Fruit fly (Drosophila melanogaster) whole organism, wandering third instar larva: ENCODE data around the gene ninaA.
A peak's percentile ranks its signal among the peaks of the same experiment; 100 is the strongest.

Source experiments
- Abd-B ChIP-seq: fragments of >200 bp; optimal IDR thresholded peaks from 2 replicates; lab custom pipeline; 2017; ENCODE audit warnings: missing biosample characterization, missing genetic modification characterization
- CG32264 ChIP-seq: fragments of 200-800 bp; sonication (Bioruptor generic); optimal IDR thresholded peaks from 2 replicates; lab custom pipeline; 2016; ENCODE audit warnings: missing biosample characterization, missing genetic modification characterization
- CG9705 ChIP-seq: fragments of 200-800 bp; sonication (Bioruptor generic); optimal IDR thresholded peaks from 2 replicates; lab custom pipeline; 2018; ENCODE audit warnings: missing biosample characterization, mild to moderate bottlenecking, missing genetic modification characterization
- CrebA ChIP-seq: fragments of 200-800 bp; sonication (Bioruptor generic); optimal IDR thresholded peaks from 2 replicates; lab custom pipeline; 2016; ENCODE audit warnings: missing biosample characterization, mild to moderate bottlenecking, missing genetic modification characterization, borderline replicate concordance
- Dfd ChIP-seq: fragments of >200 bp; optimal IDR thresholded peaks from 2 replicates; lab custom pipeline; 2017; ENCODE audit warnings: missing biosample characterization, missing genetic modification characterization
- Dif ChIP-seq: fragments of 200-275, 200-300 bp; sonication (Bioruptor generic); optimal IDR thresholded peaks from 2 replicates; lab custom pipeline; 2018; ENCODE audit warnings: missing biosample characterization, missing genetic modification characterization; ENCODE audit not compliant: partially characterized antibody
- GATAd ChIP-seq: sonication (Bioruptor generic); optimal IDR thresholded peaks from 2 replicates; lab custom pipeline; 2016; ENCODE audit warnings: missing biosample characterization, missing genetic modification characterization
- HLH106 ChIP-seq: fragments of 200-800 bp; optimal IDR thresholded peaks from 3 replicates; lab custom pipeline; 2019; ENCODE audit warnings: missing biosample characterization, mild to moderate bottlenecking, missing genetic modification characterization, moderate library complexity
- Hnf4 ChIP-seq: fragments of 200-800 bp; sonication (Bioruptor generic); optimal IDR thresholded peaks from 2 replicates; lab custom pipeline; 2016; ENCODE audit warnings: missing biosample characterization, mild to moderate bottlenecking, missing genetic modification characterization
- Hr78 ChIP-seq: fragments of >200 bp; optimal IDR thresholded peaks from 2 replicates; lab custom pipeline; 2017; ENCODE audit warnings: missing biosample characterization, missing genetic modification characterization
- Hr83 ChIP-seq: fragments of 200-300 bp; sonication (Bioruptor generic); optimal IDR thresholded peaks from 2 replicates; lab custom pipeline; 2016; ENCODE audit warnings: missing biosample characterization, mild to moderate bottlenecking, missing genetic modification characterization, moderate library complexity; ENCODE audit not compliant: poor library complexity, severe bottlenecking
- Jra ChIP-seq: sonication (Bioruptor generic); optimal IDR thresholded peaks from 2 replicates; lab custom pipeline; 2016; ENCODE audit warnings: missing biosample characterization, missing genetic modification characterization
- Mio ChIP-seq: sonication (Bioruptor generic); optimal IDR thresholded peaks from 2 replicates; lab custom pipeline; 2016; ENCODE audit warnings: missing biosample characterization, missing genetic modification characterization
- Myc ChIP-seq: fragments of >200 bp; optimal IDR thresholded peaks from 2 replicates; lab custom pipeline; 2017
- N ChIP-seq: fragments of >200 bp; optimal IDR thresholded peaks from 2 replicates; lab custom pipeline; 2018; ENCODE audit warnings: missing biosample characterization, missing external identifiers, missing genetic modification characterization
- OdsH ChIP-seq: fragments of 200-800 bp; sonication (Bioruptor generic); optimal IDR thresholded peaks from 2 replicates; lab custom pipeline; 2016; ENCODE audit warnings: missing biosample characterization, mild to moderate bottlenecking, missing genetic modification characterization
- Rel ChIP-seq, 2 experiments: fragments of 200-800 bp; sonication (Bioruptor generic) in 1 of 2; optimal IDR thresholded peaks; 2 replicates in 1 of 2; 3 replicates in 1 of 2; lab custom pipeline; 2016 to 2019; ENCODE audit warnings: mild to moderate bottlenecking in 2 of 2, missing biosample characterization in 2 of 2, missing genetic modification characterization in 2 of 2, moderate library complexity in 1 of 2
- Sp1 ChIP-seq: fragments of 200-800 bp; sonication (Bioruptor generic); optimal IDR thresholded peaks from 3 replicates; lab custom pipeline; 2019; ENCODE audit warnings: missing biosample characterization, mild to moderate bottlenecking, missing genetic modification characterization, moderate library complexity
- Vsx2 ChIP-seq: fragments of 200-300, 225-300 bp; sonication (Bioruptor generic); optimal IDR thresholded peaks from 2 replicates; lab custom pipeline; 2018; ENCODE audit warnings: missing biosample characterization, missing genetic modification characterization; ENCODE audit not compliant: partially characterized antibody
- br ChIP-seq: fragments of 200-800 bp; sonication (Bioruptor generic); optimal IDR thresholded peaks from 2 replicates; lab custom pipeline; 2016; ENCODE audit warnings: missing biosample characterization, missing genetic modification characterization
- brk ChIP-seq: fragments of 200-800 bp; sonication (Bioruptor generic); optimal IDR thresholded peaks from 2 replicates; lab custom pipeline; 2016; ENCODE audit warnings: missing biosample characterization, mild to moderate bottlenecking, missing genetic modification characterization
- dl ChIP-seq, 2 experiments: fragments of 175-275, 200-275 bp in 1 of 2; fragments of 200-275 bp in 1 of 2; sonication (Bioruptor generic); optimal IDR thresholded peaks; lab custom pipeline; 2018; ENCODE audit warnings: mild to moderate bottlenecking in 2 of 2, missing biosample characterization in 2 of 2, missing genetic modification characterization in 2 of 2, moderate library complexity in 2 of 2; ENCODE audit not compliant: partially characterized antibody in 2 of 2, insufficient read depth in 1 of 2
- dmrt93B ChIP-seq: fragments of 200-800 bp; sonication (Bioruptor generic); optimal IDR thresholded peaks from 2 replicates; lab custom pipeline; 2018; ENCODE audit warnings: missing biosample characterization, mild to moderate bottlenecking, missing genetic modification characterization
- dsf ChIP-seq: sonication (Bioruptor generic); optimal IDR thresholded peaks from 2 replicates; lab custom pipeline; 2016; ENCODE audit warnings: missing biosample characterization, missing genetic modification characterization, borderline replicate concordance
- ey ChIP-seq: fragments of 200-800 bp; sonication (Bioruptor generic); optimal IDR thresholded peaks from 2 replicates; lab custom pipeline; 2016; ENCODE audit warnings: missing biosample characterization, missing genetic modification characterization
- foxo ChIP-seq, 2 experiments: fragments of 200-800 bp; sonication (Bioruptor generic); optimal IDR thresholded peaks; 2 replicates in 1 of 2; 3 replicates in 1 of 2; lab custom pipeline; 2016 to 2017; ENCODE audit warnings: missing biosample characterization in 2 of 2, missing genetic modification characterization in 2 of 2
- fru ChIP-seq: fragments of 200-800 bp; sonication (Bioruptor generic); optimal IDR thresholded peaks from 3 replicates; lab custom pipeline; 2016; ENCODE audit warnings: missing biosample characterization, mild to moderate bottlenecking, missing genetic modification characterization
- h ChIP-seq: fragments of 200-800 bp; sonication (Bioruptor generic); optimal IDR thresholded peaks from 3 replicates; lab custom pipeline; 2016; ENCODE audit warnings: missing biosample characterization, mild to moderate bottlenecking, missing genetic modification characterization
- jim ChIP-seq: fragments of 175-275, 200-325 bp; sonication (Bioruptor generic); optimal IDR thresholded peaks from 2 replicates; lab custom pipeline; 2016; ENCODE audit warnings: missing biosample characterization, mild to moderate bottlenecking, missing genetic modification characterization
- lola ChIP-seq: fragments of >200 bp; optimal IDR thresholded peaks from 2 replicates; lab custom pipeline; 2017; ENCODE audit warnings: missing biosample characterization, missing genetic modification characterization
- pan ChIP-seq: fragments of >200 bp; optimal IDR thresholded peaks from 2 replicates; lab custom pipeline; 2017
- psq ChIP-seq: fragments of 200-800 bp; sonication (Bioruptor generic); optimal IDR thresholded peaks from 3 replicates; lab custom pipeline; 2017; ENCODE audit warnings: missing biosample characterization, mild to moderate bottlenecking, missing genetic modification characterization, moderate library complexity
- rgr ChIP-seq: fragments of 200-800 bp; sonication (Bioruptor generic); optimal IDR thresholded peaks from 3 replicates; lab custom pipeline; 2016; ENCODE audit warnings: missing biosample characterization, mild to moderate bottlenecking, missing genetic modification characterization
- sage ChIP-seq: fragments of 200-800 bp; sonication (Bioruptor generic); optimal IDR thresholded peaks from 2 replicates; lab custom pipeline; 2016; ENCODE audit warnings: missing biosample characterization, mild to moderate bottlenecking, missing genetic modification characterization
- sv ChIP-seq: fragments of 200-800 bp; sonication (Bioruptor generic); optimal IDR thresholded peaks from 3 replicates; lab custom pipeline; 2016; ENCODE audit warnings: missing biosample characterization, missing genetic modification characterization
- tai ChIP-seq: sonication (Bioruptor generic); optimal IDR thresholded peaks from 2 replicates; lab custom pipeline; 2016; ENCODE audit warnings: missing biosample characterization, missing genetic modification characterization
- usp ChIP-seq: fragments of >200 bp; optimal IDR thresholded peaks from 2 replicates; lab custom pipeline; 2017; ENCODE audit warnings: missing biosample characterization, missing genetic modification characterization
- woc ChIP-seq: sonication (Bioruptor generic); optimal IDR thresholded peaks from 2 replicates; lab custom pipeline; 2016; ENCODE audit warnings: missing biosample characterization, mild to moderate bottlenecking, missing genetic modification characterization

Gene ninaA

dm6 chr2L:838786-839185 lies 38.3 kb upstream of the ninaA start:
- TF ChIP-seq OdsH (GFP tag; lab: Kevin White, UChicago) (no peak), HLH106 (no peak), rgr (no peak), Abd-B (GFP tag; lab: Kevin White, UChicago) (no peak)

- no peak for TF ChIP-seq dl (GFP tag; optimal IDR thresholded peaks at IDR 0.05; lab: Kevin White, UChicago; ENCODE audit: insufficient read depth in 1 of 2, partially characterized antibody in 2 of 2)
- no peak for TF ChIP-seq CG32264 (GFP tag; lab: Kevin White, UChicago)
- no peak for TF ChIP-seq N
- no peak for TF ChIP-seq usp
- TF ChIP-seq ey, result no peak
- TF ChIP-seq tai (GFP tag; lab: Kevin White, UChicago), result no peak
- no peak for TF ChIP-seq CrebA (GFP tag; lab: Kevin White, UChicago)
- TF ChIP-seq HLH106, result no peak
- TF ChIP-seq CG9705 (GFP tag; lab: Kevin White, UChicago), result no peak
- no peak for TF ChIP-seq Jra (GFP tag; lab: Kevin White, UChicago)
- TF ChIP-seq OdsH (GFP tag; lab: Kevin White, UChicago), result no peak
Observed at dm6 chr2L:840022-840421, 37.1 kb upstream of the ninaA start.

- TF ChIP-seq br (GFP tag; lab: Kevin White, UChicago) (no peak), jim (GFP tag; lab: Kevin White, UChicago) (no peak), Myc (lab: Kevin White, UChicago) (no peak), tai (GFP tag; lab: Kevin White, UChicago) (no peak), rgr (no peak), CG32264 (GFP tag; lab: Kevin White, UChicago) (no peak), ey (no peak), sv (GFP tag; lab: Kevin White, UChicago) (no peak), sage (GFP tag; lab: Kevin White, UChicago) (no peak), Vsx2 (GFP tag; lab: Kevin White, UChicago) (no peak), Hr83 (GFP tag; lab: Kevin White, UChicago) (no peak), Hr78 (GFP tag; lab: Kevin White, UChicago) (no peak)
Observed at dm6 chr2L:840716-841115, 36.4 kb upstream of the ninaA start.

dm6 chr2L:841708-842107 lies 35.4 kb upstream of the ninaA start:
- no peak for TF ChIP-seq Vsx2 (GFP tag; lab: Kevin White, UChicago)
- TF ChIP-seq fru (GFP tag; lab: Kevin White, UChicago), result peak; percentile 95
- peak; percentile 95 for TF ChIP-seq Jra (GFP tag; lab: Kevin White, UChicago)
- TF ChIP-seq psq, result peak; percentile 91
- peak; percentile 86 for TF ChIP-seq woc
- peak; percentile 64 for TF ChIP-seq sv (GFP tag; lab: Kevin White, UChicago)
- no peak for TF ChIP-seq Myc (lab: Kevin White, UChicago)
- TF ChIP-seq Mio (GFP tag; lab: Kevin White, UChicago), result peak; percentile 87
- TF ChIP-seq dl (GFP tag; optimal IDR thresholded peaks at IDR 0.05; lab: Kevin White, UChicago; ENCODE audit: insufficient read depth in 1 of 2, partially characterized antibody in 2 of 2), result no peak
- no peak for TF ChIP-seq N
- TF ChIP-seq Abd-B (GFP tag; lab: Kevin White, UChicago), result no peak
- peak; percentile 87 for TF ChIP-seq CG32264 (GFP tag; lab: Kevin White, UChicago)
- peak; percentile 80 for TF ChIP-seq dsf (GFP tag; lab: Kevin White, UChicago)
- peak; percentile 97 for TF ChIP-seq br (GFP tag; lab: Kevin White, UChicago)
- TF ChIP-seq tai (GFP tag; lab: Kevin White, UChicago), result peak; percentile 95
- TF ChIP-seq h (GFP tag; lab: Kevin White, UChicago), result peak; percentile 97
- TF ChIP-seq Rel (GFP tag; optimal IDR thresholded peaks at IDR 0.05; lab: Kevin White, UChicago), result peak; percentile 87
- TF ChIP-seq Rel (tag; optimal IDR thresholded peaks at IDR 0.05; lab: Kevin White, UChicago), result peak; percentile 86
- TF ChIP-seq lola (GFP tag; lab: Kevin White, UChicago), result no peak
- peak; percentile 96 for TF ChIP-seq OdsH (GFP tag; lab: Kevin White, UChicago)
- peak; percentile 86 for TF ChIP-seq brk (GFP tag; lab: Kevin White, UChicago)
- TF ChIP-seq pan, result no peak
- TF ChIP-seq ey, result peak; percentile 93
- TF ChIP-seq Sp1 (GFP tag; lab: Kevin White, UChicago), result peak; percentile 93
- peak; percentile 85 for TF ChIP-seq GATAd (GFP tag; lab: Kevin White, UChicago)
- peak; percentile 96 for TF ChIP-seq rgr
- TF ChIP-seq Hr83 (GFP tag; lab: Kevin White, UChicago), result peak; percentile 76
- peak; percentile 97 for TF ChIP-seq HLH106
- TF ChIP-seq Dfd (GFP tag; lab: Kevin White, UChicago), result no peak
- TF ChIP-seq Hr78 (GFP tag; lab: Kevin White, UChicago), result no peak
- TF ChIP-seq dmrt93B (GFP tag; lab: Kevin White, UChicago), result peak; percentile 91
- peak; percentile 91 for TF ChIP-seq sage (GFP tag; lab: Kevin White, UChicago)
- TF ChIP-seq usp, result no peak
- TF ChIP-seq jim (GFP tag; lab: Kevin White, UChicago), result no peak
- peak; percentile 94 for TF ChIP-seq CG9705 (GFP tag; lab: Kevin White, UChicago)
- no peak for TF ChIP-seq CrebA (GFP tag; lab: Kevin White, UChicago)
- TF ChIP-seq Hnf4 (GFP tag; lab: Kevin White, UChicago), result peak; percentile 97
- no peak for TF ChIP-seq Dif
- TF ChIP-seq foxo (GFP tag; optimal IDR thresholded peaks at IDR 0.05; lab: Kevin White, UChicago), result peak; percentile 57 to 96
